Fruit fly (Drosophila melanogaster): ENCODE measurements around the gene CG6184.

The CG6184 gene

DNA sequence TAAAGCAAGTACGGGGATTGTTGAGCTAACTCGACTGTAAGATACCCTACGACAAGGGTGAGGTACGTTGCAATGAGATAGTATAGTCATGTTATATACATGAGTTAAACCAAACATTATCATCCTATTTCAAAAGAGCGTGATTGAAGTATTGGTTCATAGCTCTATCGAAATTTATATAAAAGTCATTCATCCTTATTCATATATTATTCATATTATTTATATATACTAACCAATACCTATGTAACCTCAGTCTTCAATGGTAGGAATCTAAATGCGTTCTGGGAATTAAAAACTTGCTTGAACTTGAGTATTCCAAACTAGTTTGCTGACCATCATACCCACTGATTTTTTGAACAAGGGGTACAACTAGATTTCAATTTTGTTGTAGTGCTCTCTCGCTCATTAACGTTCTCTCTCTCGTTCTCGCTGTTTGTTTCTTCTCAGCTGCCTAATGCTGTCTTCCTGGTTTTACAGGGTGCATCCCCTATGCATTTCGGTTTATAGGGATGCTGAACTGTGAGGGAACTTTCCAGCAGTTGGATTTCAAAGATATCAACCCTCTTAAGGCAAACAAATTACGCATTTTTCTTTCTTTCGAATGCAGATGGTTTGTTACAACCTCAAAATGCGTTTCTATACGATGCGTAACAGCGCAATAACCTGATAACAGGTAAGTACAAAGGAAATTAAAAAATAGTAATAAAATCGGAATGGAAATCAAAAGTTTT, 29.7 kb downstream of the CG6184 start (continued):
- TF ChIP-seq Oli (tag; optimal IDR thresholded peaks at IDR 0.05) (peak; percentile 5), CG6683 (GFP tag; optimal IDR thresholded peaks at IDR 0.05) (no peak), Mad (GFP tag; optimal IDR thresholded peaks at IDR 0.05) (no peak), dysf (GFP tag; IDR thresholded peaks at IDR 0.05) (peak; percentile 60; the same call in 1 of the 3 replicates), CG6689 (GFP tag; IDR thresholded peaks at IDR 0.05) (peak; percentile 58), CG11398 (GFP tag; optimal IDR thresholded peaks at IDR 0.05) (no peak), D19A (tag; optimal IDR thresholded peaks at IDR 0.05) (peak; percentile 56), HmgD (GFP tag; optimal IDR thresholded peaks at IDR 0.05) (no peak), al (GFP tag; IDR thresholded peaks at IDR 0.05) (no peak), nerfin-1 (tag; optimal IDR thresholded peaks at IDR 0.05) (peak; percentile 44), bcd (GFP tag; optimal IDR thresholded peaks at IDR 0.05) (peak; percentile 51), Nf-YA (GFP tag; IDR thresholded peaks at IDR 0.05) (no peak), Adf1 (GFP tag; IDR thresholded peaks at IDR 0.05) (no peak), CG11560 (tag; IDR thresholded peaks at IDR 0.05) (no peak), CG12236 (GFP tag; optimal IDR thresholded peaks at IDR 0.05) (no peak), CG15479 (GFP tag; optimal IDR thresholded peaks at IDR 0.05) (no peak), CG18599 (GFP tag; optimal IDR thresholded peaks at IDR 0.05) (peak; percentile 69), Bdp1 (GFP tag; optimal IDR thresholded peaks at IDR 0.05) (no peak), eyg (GFP tag; optimal IDR thresholded peaks at IDR 0.05) (no peak), NfI (GFP tag; optimal IDR thresholded peaks at IDR 0.05) (peak; percentile 14), CG12104 (GFP tag; optimal IDR thresholded peaks at IDR 0.05) (peak; percentile 5), CG17829 (tag; optimal IDR thresholded peaks at IDR 0.05) (peak; percentile 56), Kr (GFP tag; optimal IDR thresholded peaks at IDR 0.05) (no peak), chif (GFP tag; optimal IDR thresholded peaks at IDR 0.05) (no peak), salm (tag; optimal IDR thresholded peaks at IDR 0.05) (no peak), CG9727 (GFP tag; optimal IDR thresholded peaks at IDR 0.05) (peak; percentile 82), CG4730 (GFP tag; IDR thresholded peaks at IDR 0.05) (no peak), MESR4 (GFP tag; optimal IDR thresholded peaks at IDR 0.05) (no peak), ATbp (GFP tag; optimal IDR thresholded peaks at IDR 0.05) (no peak), CG17186 (GFP tag; optimal IDR thresholded peaks at IDR 0.05) (no peak), gcm2 (GFP tag; optimal IDR thresholded peaks at IDR 0.05) (no peak), nmo (GFP tag; optimal IDR thresholded peaks at IDR 0.05) (peak; percentile 84), Dad (GFP tag; optimal IDR thresholded peaks at IDR 0.05) (no peak), Med (GFP tag) (peak; percentile 80), ERR (GFP tag; optimal IDR thresholded peaks at IDR 0.05) (no peak), CG10959 (GFP tag; IDR thresholded peaks at IDR 0.05) (no peak), CG1233 (GFP tag; optimal IDR thresholded peaks at IDR 0.05) (peak; percentile 35), Dip3 (GFP tag; optimal IDR thresholded peaks at IDR 0.05) (no peak), chm (GFP tag; IDR thresholded peaks at IDR 0.05) (no peak), CG12659 (GFP tag; optimal IDR thresholded peaks at IDR 0.05) (peak; percentile 8), pan (optimal IDR thresholded peaks at IDR 0.05) (peak in 1 of 2 experiments; percentile 60), pan (GFP tag; optimal IDR thresholded peaks at IDR 0.05 in 1 of 2, IDR thresholded peaks at IDR 0.05 in 1 of 2) (peak in 1 of 2 experiments; percentile 29), Gug (GFP tag; IDR thresholded peaks at IDR 0.05) (no peak), CG15269 (tag; optimal IDR thresholded peaks at IDR 0.05) (peak; percentile 4), CG8290 (GFP tag; optimal IDR thresholded peaks at IDR 0.05) (no peak), CG8290 (tag; optimal IDR thresholded peaks at IDR 0.05) (no peak), hb (GFP tag; IDR thresholded peaks at IDR 0.05; ENCODE audit: partially characterized antibody) (no peak), Asciz (GFP tag; optimal IDR thresholded peaks at IDR 0.05) (peak; percentile 52), Hand (GFP tag; optimal IDR thresholded peaks at IDR 0.05) (no peak), HLH54F (GFP tag; optimal IDR thresholded peaks at IDR 0.05) (no peak)
